Fruit fly (Drosophila melanogaster): ENCODE measurements around the gene CG32547.

The CG32547 gene

DNA sequence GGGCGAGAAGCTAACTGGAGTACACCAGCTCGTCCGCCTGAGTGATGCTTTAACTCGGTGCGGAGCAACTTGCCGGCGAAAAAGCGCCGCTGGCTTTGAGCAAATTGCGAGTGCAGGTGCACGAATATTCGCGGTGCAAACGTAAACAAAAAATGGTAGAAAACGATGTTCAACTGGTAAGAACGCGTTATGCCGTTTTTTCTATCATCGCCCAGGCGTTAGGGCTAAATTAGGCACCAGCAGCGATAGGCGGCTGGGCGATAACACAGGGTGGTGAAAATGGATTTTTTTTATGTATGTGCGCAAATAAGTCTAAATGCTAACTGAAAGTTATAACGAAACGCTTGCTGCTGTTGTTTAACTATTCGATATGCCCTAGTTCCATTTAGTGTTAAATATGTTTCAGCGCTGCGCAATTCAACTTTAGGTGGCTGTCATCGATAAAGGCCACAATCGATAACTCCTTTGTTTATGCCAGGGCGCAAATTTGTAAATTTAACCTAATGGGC, 20.4 kb upstream of the CG32547 start, which contains the start of the genes Pgant7 and Xrcc2 (continued):
- 0 out of 4 replicates have a peak, but pooled peaks have one; percentile 62 for TF ChIP-seq chinmo (GFP tag; IDR thresholded peaks at IDR 0.05; ENCODE audit: partially characterized antibody)
- no peak for TF ChIP-seq sima (GFP tag; optimal IDR thresholded peaks at IDR 0.05)
- no peak for TF ChIP-seq ac (GFP tag; optimal IDR thresholded peaks at IDR 0.05)
- no peak for TF ChIP-seq Abd-B (GFP tag; optimal IDR thresholded peaks at IDR 0.05)
- no peak for TF ChIP-seq CG10462 (GFP tag; optimal IDR thresholded peaks at IDR 0.05)
- TF ChIP-seq repo (GFP tag; optimal IDR thresholded peaks at IDR 0.05), result no peak
- no peak for TF ChIP-seq CG18599 (GFP tag; optimal IDR thresholded peaks at IDR 0.05)
- peak; percentile 48 for TF ChIP-seq CG14710 (tag; optimal IDR thresholded peaks at IDR 0.05)
- TF ChIP-seq D19A (tag; optimal IDR thresholded peaks at IDR 0.05), result no peak
- TF ChIP-seq unc-4 (GFP tag; IDR thresholded peaks at IDR 0.05; ENCODE audit: partially characterized antibody), result peak; percentile 69; the same call in 1 of the 2 replicates
- TF ChIP-seq CG11723 (GFP tag; optimal IDR thresholded peaks at IDR 0.05), result no peak
- no peak for TF ChIP-seq CG18764 (GFP tag; optimal IDR thresholded peaks at IDR 0.05)
- TF ChIP-seq CG34422 (GFP tag; IDR thresholded peaks at IDR 0.05), result peak; percentile 67; the same call in 2 of the 3 replicates
- TF ChIP-seq CG4404 (GFP tag; IDR thresholded peaks at IDR 0.05), result no peak
- no peak for TF ChIP-seq Doc2 (GFP tag; IDR thresholded peaks at IDR 0.05)
- no peak for TF ChIP-seq Side (GFP tag; optimal IDR thresholded peaks at IDR 0.05)
- no peak for TF ChIP-seq CG17359 (tag; optimal IDR thresholded peaks at IDR 0.05)
- TF ChIP-seq NK7.1 (GFP tag; optimal IDR thresholded peaks at IDR 0.05), result no peak
- no peak for TF ChIP-seq CG6765 (GFP tag; optimal IDR thresholded peaks at IDR 0.05)
- no peak for TF ChIP-seq CkIIα-i1 (GFP tag; IDR thresholded peaks at IDR 0.05)
- no peak for TF ChIP-seq CG31365 (tag; optimal IDR thresholded peaks at IDR 0.05)
- TF ChIP-seq Pdp1 (GFP tag; optimal IDR thresholded peaks at IDR 0.05), result peak in 1 of 2 experiments; percentile 7
- TF ChIP-seq CG31224 (GFP tag; IDR thresholded peaks at IDR 0.05), result no peak
- no peak for TF ChIP-seq CG3163 (GFP tag; optimal IDR thresholded peaks at IDR 0.05)
- TF ChIP-seq Fer3 (tag; optimal IDR thresholded peaks at IDR 0.05), result no peak
- TF ChIP-seq stwl (tag; optimal IDR thresholded peaks at IDR 0.05), result peak; percentile 54
- no peak for TF ChIP-seq CG1233 (GFP tag; optimal IDR thresholded peaks at IDR 0.05)
- no peak for TF ChIP-seq Bteb2 (GFP tag; optimal IDR thresholded peaks at IDR 0.05)
- no peak for TF ChIP-seq Sox102F (GFP tag; optimal IDR thresholded peaks at IDR 0.05)
- TF ChIP-seq Kr (GFP tag; optimal IDR thresholded peaks at IDR 0.05), result no peak
- no peak for TF ChIP-seq otp (GFP tag; IDR thresholded peaks at IDR 0.05)
- no peak for TF ChIP-seq fd3F (GFP tag; optimal IDR thresholded peaks at IDR 0.05)
- no peak for TF ChIP-seq Bdp1 (GFP tag; optimal IDR thresholded peaks at IDR 0.05)
- no peak for TF ChIP-seq CG8089 (GFP tag; optimal IDR thresholded peaks at IDR 0.05)
- no peak for TF ChIP-seq zfh2 (GFP tag; optimal IDR thresholded peaks at IDR 0.05)
- no peak for TF ChIP-seq ase (GFP tag; IDR thresholded peaks at IDR 0.05)
- no peak for TF ChIP-seq Med (GFP tag)
- TF ChIP-seq cad (GFP tag; optimal IDR thresholded peaks at IDR 0.05), result no peak
- no peak for TF ChIP-seq tin (GFP tag; optimal IDR thresholded peaks at IDR 0.05)
- peak; percentile 72 for TF ChIP-seq Sry-δ (GFP tag; optimal IDR thresholded peaks at IDR 0.05)
- no peak for TF ChIP-seq Mes4 (GFP tag; optimal IDR thresholded peaks at IDR 0.05)
- TF ChIP-seq sisA (GFP tag; IDR thresholded peaks at IDR 0.05), result no peak
- TF ChIP-seq CG9817 (tag; optimal IDR thresholded peaks at IDR 0.05), result no peak
- TF ChIP-seq CG43689 (GFP tag; IDR thresholded peaks at IDR 0.05), result no peak
- no peak for TF ChIP-seq Nf-YB (GFP tag; optimal IDR thresholded peaks at IDR 0.05)
- TF ChIP-seq Max (GFP tag; optimal IDR thresholded peaks at IDR 0.05), result no peak
- TF ChIP-seq Eip74EF (GFP tag; optimal IDR thresholded peaks at IDR 0.05), result no peak
- TF ChIP-seq CG13123 (GFP tag; optimal IDR thresholded peaks at IDR 0.05), result no peak
- no peak for TF ChIP-seq grau (tag; optimal IDR thresholded peaks at IDR 0.05)
- no peak for TF ChIP-seq zen (tag; optimal IDR thresholded peaks at IDR 0.05)
- TF ChIP-seq CG6654 (GFP tag; optimal IDR thresholded peaks at IDR 0.05), result no peak

Data from whole organism, embryonic.